Fruit fly (Drosophila melanogaster) whole organism, embryonic: ENCODE data around the gene Nlg2.

Source experiments
- Bgb ChIP-seq: fragments of 200-800 bp; sonication (Bioruptor generic); IDR thresholded peaks from 2 replicates; pipeline ENCODE4 v1.3.6; 2022; ENCODE audit warnings: missing biosample characterization, missing genetic modification characterization; ENCODE audit not compliant: partially characterized antibody
- Blimp-1 ChIP-seq: fragments of 200-800 bp; sonication (Bioruptor generic); optimal IDR thresholded peaks from 3 replicates; lab custom pipeline; 2018; ENCODE audit warnings: missing biosample characterization, missing genetic modification characterization, mild to moderate bottlenecking, moderate library complexity, missing genetic modification reagents
- CG10431 ChIP-seq: fragments of 200-800 bp; sonication (Bioruptor generic); optimal IDR thresholded peaks from 3 replicates; lab custom pipeline; 2018; ENCODE audit warnings: missing biosample characterization, mild to moderate bottlenecking, missing genetic modification characterization
- CG12391 ChIP-seq: fragments of 200-800 bp; sonication (Bioruptor generic); optimal IDR thresholded peaks from 3 replicates; lab custom pipeline; 2018; ENCODE audit warnings: missing biosample characterization, mild to moderate bottlenecking, missing genetic modification characterization, moderate library complexity
- CG13296 ChIP-seq: fragments of 200-800 bp; sonication (Bioruptor generic); optimal IDR thresholded peaks from 3 replicates; lab custom pipeline; 2018; ENCODE audit warnings: missing biosample characterization, mild to moderate bottlenecking, missing genetic modification characterization
- CG14014 ChIP-seq: fragments of 200-800 bp; sonication (Bioruptor generic); IDR thresholded peaks from 2 replicates; pipeline ENCODE4 v1.3.6; 2022; ENCODE audit warnings: missing biosample characterization, missing genetic modification characterization
- CG15479 ChIP-seq: fragments of 200-800 bp; sonication (Bioruptor generic); optimal IDR thresholded peaks from 3 replicates; lab custom pipeline; 2019; ENCODE audit warnings: missing biosample characterization, mild to moderate bottlenecking, missing genetic modification characterization, moderate library complexity
- CG1603 ChIP-seq: fragments of 200-800 bp; sonication (Bioruptor generic); optimal IDR thresholded peaks from 2 replicates; lab custom pipeline; 2019; ENCODE audit warnings: missing biosample characterization, mild to moderate bottlenecking, missing genetic modification characterization, moderate library complexity
- CG16813 ChIP-seq: fragments of 200-800 bp; sonication (Bioruptor generic); IDR thresholded peaks from 3 replicates; pipeline ENCODE4 v1.3.6; 2022; ENCODE audit warnings: missing biosample characterization, missing genetic modification characterization; ENCODE audit not compliant: partially characterized antibody
- CG17186 ChIP-seq: fragments of 200-800 bp; sonication (Bioruptor generic); optimal IDR thresholded peaks from 3 replicates; lab custom pipeline; 2017; ENCODE audit warnings: missing biosample characterization, missing genetic modification reagents, missing genetic modification characterization
- CG18011 ChIP-seq: fragments of 200-800 bp; sonication (Bioruptor generic); optimal IDR thresholded peaks from 2 replicates; lab custom pipeline; 2017; ENCODE audit warnings: missing biosample characterization, missing genetic modification characterization, mild to moderate bottlenecking, moderate library complexity, missing genotype
- CG2678 ChIP-seq: fragments of 200-800 bp; sonication (Bioruptor generic); optimal IDR thresholded peaks from 3 replicates; lab custom pipeline; 2019; ENCODE audit warnings: missing biosample characterization, mild to moderate bottlenecking, missing genetic modification characterization, moderate library complexity
- CG2875 ChIP-seq: fragments of 200-800 bp; sonication (Bioruptor generic); optimal IDR thresholded peaks from 2 replicates; lab custom pipeline; 2017; ENCODE audit warnings: missing biosample characterization, mild to moderate bottlenecking, missing genetic modification characterization, missing genetic modification reagents
- CG34376 ChIP-seq: fragments of 200-800 bp; sonication (Bioruptor generic); optimal IDR thresholded peaks from 2 replicates; lab custom pipeline; 2018; ENCODE audit warnings: missing biosample characterization, mild to moderate bottlenecking, missing genetic modification characterization
- CG34422 ChIP-seq: fragments of 200-800 bp; sonication (Bioruptor generic); IDR thresholded peaks from 3 replicates; pipeline ENCODE4 v1.3.6; 2022; ENCODE audit warnings: missing biosample characterization, missing genetic modification characterization
- CG8944 ChIP-seq: fragments of 200-800 bp; sonication (Bioruptor generic); optimal IDR thresholded peaks from 3 replicates; lab custom pipeline; 2016; ENCODE audit warnings: missing biosample characterization, missing genetic modification characterization
- Chrac-16 ChIP-seq: fragments of 200-800 bp; sonication (Bioruptor generic); optimal IDR thresholded peaks from 3 replicates; lab custom pipeline; 2016; ENCODE audit warnings: missing biosample characterization, missing genetic modification characterization
- D19A ChIP-seq: fragments of 200-800 bp; optimal IDR thresholded peaks from 3 replicates; lab custom pipeline; 2019; ENCODE audit warnings: missing biosample characterization, mild to moderate bottlenecking, missing genetic modification characterization, moderate library complexity
- Dad ChIP-seq: fragments of 200-800 bp; sonication (Bioruptor generic); optimal IDR thresholded peaks from 3 replicates; lab custom pipeline; 2016; ENCODE audit warnings: missing biosample characterization, missing genetic modification characterization
- Dbx ChIP-seq: fragments of 200-800 bp; sonication (Bioruptor generic); IDR thresholded peaks from 3 replicates; pipeline ENCODE4 v1.3.6; 2022; ENCODE audit warnings: missing biosample characterization, missing genetic modification characterization
- Hand ChIP-seq: fragments of 200-800 bp; sonication (Bioruptor generic); optimal IDR thresholded peaks from 2 replicates; lab custom pipeline; 2017; ENCODE audit warnings: mild to moderate bottlenecking, missing biosample characterization, missing genetic modification reagents, missing genetic modification characterization
- Jarid2 ChIP-seq: fragments of 200-800 bp; sonication (Bioruptor generic); optimal IDR thresholded peaks from 3 replicates; lab custom pipeline; 2017; ENCODE audit warnings: mild to moderate bottlenecking, missing biosample characterization, missing genetic modification reagents, missing genetic modification characterization
- MTF-1 ChIP-seq: fragments of 200-800 bp; sonication (Bioruptor generic); optimal IDR thresholded peaks from 2 replicates; lab custom pipeline; 2018; ENCODE audit warnings: missing biosample characterization, mild to moderate bottlenecking, missing genetic modification characterization, borderline replicate concordance
- Max ChIP-seq: fragments of 200-800 bp; sonication (Bioruptor generic); optimal IDR thresholded peaks from 2 replicates; lab custom pipeline; 2016; ENCODE audit warnings: missing biosample characterization, mild to moderate bottlenecking, missing genetic modification characterization
- Opbp ChIP-seq: fragments of 200-800 bp; sonication (Bioruptor generic); IDR thresholded peaks from 3 replicates; pipeline ENCODE4 v1.3.6; 2022; ENCODE audit warnings: missing biosample characterization, missing genetic modification characterization; ENCODE audit not compliant: partially characterized antibody
- Rfx ChIP-seq: fragments of 200-800 bp; sonication (Bioruptor generic); IDR thresholded peaks from 2 replicates; pipeline ENCODE4 v1.3.6; 2022; ENCODE audit warnings: missing biosample characterization, missing genetic modification characterization
- Rx ChIP-seq: fragments of 200-800 bp; sonication (Bioruptor generic); IDR thresholded peaks from 2 replicates; pipeline ENCODE4 v1.3.6; 2022; ENCODE audit warnings: missing biosample characterization, missing genetic modification characterization
- Xrp1 ChIP-seq: fragments of 200-800 bp; sonication (Bioruptor generic); IDR thresholded peaks from 2 replicates; pipeline ENCODE4 v1.3.6; 2022; ENCODE audit warnings: missing biosample characterization, missing genetic modification characterization
- YL-1 ChIP-seq: fragments of 200-800 bp; sonication (Bioruptor generic); optimal IDR thresholded peaks from 3 replicates; lab custom pipeline; 2017; ENCODE audit warnings: missing biosample characterization, mild to moderate bottlenecking, missing genetic modification characterization
- amos ChIP-seq: fragments of 200-800 bp; sonication (Bioruptor generic); IDR thresholded peaks from 2 replicates; pipeline ENCODE4 v1.3.6; 2022; ENCODE audit warnings: missing biosample characterization, missing genetic modification characterization; ENCODE audit not compliant: partially characterized antibody
- dmrt99B ChIP-seq: fragments of 200-800 bp; sonication (Bioruptor generic); optimal IDR thresholded peaks from 2 replicates; lab custom pipeline; 2018; ENCODE audit warnings: missing biosample characterization, mild to moderate bottlenecking, missing genetic modification characterization, moderate library complexity
- fu2 ChIP-seq: fragments of 200-800 bp; sonication (Bioruptor generic); optimal IDR thresholded peaks from 2 replicates; lab custom pipeline; 2016; ENCODE audit warnings: missing biosample characterization, missing genetic modification characterization
- gsb-n ChIP-seq: fragments of 200-800 bp; sonication (Bioruptor generic); optimal IDR thresholded peaks from 3 replicates; lab custom pipeline; 2018; ENCODE audit warnings: missing biosample characterization, mild to moderate bottlenecking, missing genetic modification characterization
- h ChIP-seq: fragments of >200 bp; optimal IDR thresholded peaks from 2 replicates; lab custom pipeline; 2017
- her ChIP-seq: fragments of 200-800 bp; sonication (Bioruptor generic); optimal IDR thresholded peaks from 2 replicates; lab custom pipeline; 2016; ENCODE audit warnings: missing biosample characterization, missing genetic modification characterization
- ind ChIP-seq: fragments of 200-800 bp; sonication (Bioruptor generic); optimal IDR thresholded peaks from 3 replicates; lab custom pipeline; 2016; ENCODE audit warnings: missing biosample characterization, missing genetic modification characterization
- maf-S ChIP-seq: fragments of 200-800 bp; sonication (Bioruptor generic); optimal IDR thresholded peaks from 2 replicates; lab custom pipeline; 2016; ENCODE audit warnings: missing biosample characterization, missing genetic modification characterization
- pfk ChIP-seq: fragments of 200-800 bp; sonication (Bioruptor generic); optimal IDR thresholded peaks from 2 replicates; lab custom pipeline; 2018; ENCODE audit warnings: missing biosample characterization, mild to moderate bottlenecking, missing genetic modification characterization, moderate library complexity
- phol ChIP-seq: fragments of 200-800 bp; sonication (Bioruptor generic); optimal IDR thresholded peaks from 3 replicates; lab custom pipeline; 2018; ENCODE audit warnings: missing biosample characterization, mild to moderate bottlenecking, missing genetic modification characterization, moderate library complexity
- prd ChIP-seq, 3 experiments: fragments of >200 bp in 2 of 3; fragments of 200-800 bp in 1 of 3; sonication (Bioruptor generic) in 1 of 3; optimal IDR thresholded peaks in 2 of 3; IDR thresholded peaks in 1 of 3; 2 replicates in 2 of 3; 3 replicates in 1 of 3; pipeline versions ENCODE4 v1.3.6 to Lab custom; 2017 to 2022; ENCODE audit warnings: missing biosample characterization in 1 of 3, missing genetic modification characterization in 1 of 3
- slp2 ChIP-seq: fragments of 200-800 bp; sonication (Bioruptor generic); optimal IDR thresholded peaks from 2 replicates; lab custom pipeline; 2016; ENCODE audit warnings: missing biosample characterization, missing genetic modification characterization
- sna ChIP-seq: fragments of 200-800 bp; sonication (Bioruptor generic); IDR thresholded peaks from 2 replicates; pipeline ENCODE4 v1.3.6; 2022; ENCODE audit warnings: missing biosample characterization, missing genetic modification characterization; ENCODE audit not compliant: partially characterized antibody
- so ChIP-seq: fragments of 200-800 bp; sonication (Bioruptor generic); IDR thresholded peaks from 3 replicates; pipeline ENCODE4 v1.3.6; 2022; ENCODE audit warnings: missing biosample characterization, missing genetic modification characterization
- ssp ChIP-seq: fragments of 200-800 bp; sonication (Bioruptor generic); IDR thresholded peaks from 2 replicates; pipeline ENCODE4 v1.3.6; 2022; ENCODE audit warnings: missing biosample characterization, missing genetic modification characterization
- tna ChIP-seq: fragments of 200-800 bp; sonication (Bioruptor generic); IDR thresholded peaks from 2 replicates; pipeline ENCODE4 v1.3.6; 2022; ENCODE audit warnings: missing biosample characterization, missing genetic modification characterization; ENCODE audit not compliant: partially characterized antibody
- tx ChIP-seq: fragments of 200-800 bp; sonication (Bioruptor generic); optimal IDR thresholded peaks from 2 replicates; lab custom pipeline; 2016; ENCODE audit warnings: missing biosample characterization, missing genetic modification characterization
- unc-4 ChIP-seq: fragments of 200-800 bp; sonication (Bioruptor generic); IDR thresholded peaks from 2 replicates; pipeline ENCODE4 v1.3.6; 2022; ENCODE audit warnings: missing biosample characterization, missing genetic modification characterization; ENCODE audit not compliant: partially characterized antibody
- zfh2 ChIP-seq: fragments of 200-800 bp; sonication (Bioruptor generic); optimal IDR thresholded peaks from 2 replicates; lab custom pipeline; 2016; ENCODE audit warnings: missing biosample characterization, missing genetic modification characterization

Nlg2 gene

DNA sequence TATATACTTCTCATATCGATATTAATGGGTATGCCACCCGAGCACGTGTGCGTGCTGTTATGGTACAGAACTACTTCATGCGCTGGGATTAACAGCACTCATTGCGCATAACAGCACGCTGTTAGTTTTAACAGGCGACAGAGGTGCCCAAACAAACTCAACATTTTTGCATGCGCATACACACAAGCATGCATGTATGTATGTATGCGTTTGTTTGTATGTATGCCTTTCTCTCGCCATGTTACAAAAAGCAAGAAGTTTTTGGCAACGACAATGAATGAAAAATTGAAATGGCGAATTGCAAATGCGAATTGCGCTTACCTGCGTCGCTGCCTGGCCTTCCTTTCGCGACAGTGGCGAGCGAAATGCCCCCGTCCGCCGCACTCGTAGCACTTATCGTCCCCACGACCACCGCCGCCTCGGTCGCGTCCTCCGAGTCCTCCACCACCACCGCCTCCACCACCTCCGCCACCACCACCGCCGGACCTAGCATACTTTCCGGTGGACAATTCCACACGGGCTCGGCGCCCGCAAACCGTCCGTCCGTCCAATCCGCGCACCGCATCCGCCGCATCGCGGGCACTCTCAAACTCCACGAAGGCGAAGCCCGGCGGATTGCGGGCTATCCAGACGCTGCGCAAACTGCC, 44.6 kb downstream of the Nlg2 start (continued):
- TF ChIP-seq unc-4: peak; percentile 20; the same call in 1 of the 2 replicates
- peak; percentile 63 for TF ChIP-seq CG15479 (GFP tag; lab: Kevin White, UChicago)
- TF ChIP-seq amos: no peak
- TF ChIP-seq tna: peak; percentile 27; the same call in 1 of the 2 replicates
- no peak for TF ChIP-seq fu2 (GFP tag; lab: Kevin White, UChicago)
- no peak for TF ChIP-seq CG18011 (GFP tag; lab: Kevin White, UChicago)
- TF ChIP-seq so (GFP tag; lab: Robert Waterston, UW): no peak
- TF ChIP-seq CG17186 (GFP tag; lab: Kevin White, UChicago): peak; percentile 99
- TF ChIP-seq Opbp (GFP tag; lab: Robert Waterston, UW): 0 out of 3 replicates have a peak, but pooled peaks have one; percentile 33
- TF ChIP-seq CG8944 (GFP tag; lab: Kevin White, UChicago): no peak
- no peak for TF ChIP-seq Max (GFP tag; lab: Kevin White, UChicago)
- no peak for TF ChIP-seq MTF-1 (GFP tag; lab: Kevin White, UChicago)
- no peak for TF ChIP-seq CG16813
- TF ChIP-seq her (GFP tag; lab: Kevin White, UChicago): no peak
- TF ChIP-seq CG2875 (GFP tag; lab: Kevin White, UChicago): no peak
- TF ChIP-seq CG14014 (GFP tag; lab: Robert Waterston, UW): no peak
- no peak for TF ChIP-seq ssp (GFP tag; lab: Robert Waterston, UW)
- TF ChIP-seq sna: 0 out of 2 replicates have a peak, but pooled peaks have one; percentile 10
- no peak for TF ChIP-seq CG13296
- TF ChIP-seq Rx: no peak
- TF ChIP-seq Xrp1 (GFP tag; lab: Robert Waterston, UW): no peak
- no peak for TF ChIP-seq h (lab: Kevin White, UChicago)
- 0 out of 2 replicates have a peak, but pooled peaks have one; percentile 15 for TF ChIP-seq Bgb (GFP tag; lab: Robert Waterston, UW)
- TF ChIP-seq dmrt99B: no peak
- TF ChIP-seq YL-1 (GFP tag; lab: Kevin White, UChicago): no peak
- peak; percentile 27 for TF ChIP-seq CG12391 (tag; lab: Kevin White, UChicago)
- no peak for TF ChIP-seq Dad
- TF ChIP-seq gsb-n: no peak
- no peak for TF ChIP-seq prd (optimal IDR thresholded peaks at IDR 0.05; lab: Kevin White, UChicago)
- no peak for TF ChIP-seq prd (GFP tag; IDR thresholded peaks at IDR 0.05; lab: Robert Waterston, UW)
- no peak for TF ChIP-seq Hand (GFP tag; lab: Kevin White, UChicago)
- TF ChIP-seq ind (GFP tag; lab: Kevin White, UChicago): no peak
- TF ChIP-seq Rfx: no peak
- TF ChIP-seq Jarid2 (GFP tag; lab: Kevin White, UChicago): no peak
- no peak for TF ChIP-seq pfk (GFP tag; lab: Kevin White, UChicago)
- no peak for TF ChIP-seq slp2 (GFP tag; lab: Kevin White, UChicago)
- no peak for TF ChIP-seq CG34376 (GFP tag; lab: Kevin White, UChicago)
- TF ChIP-seq CG10431 (GFP tag; lab: Kevin White, UChicago): no peak
- TF ChIP-seq zfh2 (GFP tag; lab: Kevin White, UChicago): no peak
- TF ChIP-seq Blimp-1 (GFP tag; lab: Kevin White, UChicago): no peak
- TF ChIP-seq tx (GFP tag; lab: Kevin White, UChicago): no peak
- no peak for TF ChIP-seq D19A (tag; lab: Kevin White, UChicago)
- TF ChIP-seq CG1603 (tag; lab: Kevin White, UChicago): peak; percentile 7
- TF ChIP-seq CG2678: peak; percentile 39
- 0 out of 3 replicates have a peak, but pooled peaks have one; percentile 12 for TF ChIP-seq Dbx (GFP tag; lab: Robert Waterston, UW)
- TF ChIP-seq Chrac-16 (GFP tag; lab: Kevin White, UChicago): no peak
- peak; percentile 22; the same call in 1 of the 3 replicates for TF ChIP-seq CG34422
- no peak for TF ChIP-seq maf-S
- TF ChIP-seq phol (tag; lab: Kevin White, UChicago): no peak
